Worm (Caenorhabditis elegans) whole organism, young adult: ENCODE measurements around the gene C25H3.3.
"Not testable (repeated sequence)": the region's sequence is repeated elsewhere in the genome, so short reads cannot be mapped to it uniquely, and the experiment has no call there.

Experiments used
- B0261.1 ChIP-seq: sonication (generic microtip); optimal IDR thresholded peaks from 2 replicates; lab custom pipeline; 2016; ENCODE audit warnings: mild to moderate bottlenecking, missing genetic modification characterization, moderate library complexity, missing compliant biosample characterization
- K12H6.12 ChIP-seq: fragments of 200-800 bp; sonication (Bioruptor generic); optimal IDR thresholded peaks from 2 replicates; lab custom pipeline; 2018; ENCODE audit warnings: mild to moderate bottlenecking, missing genetic modification characterization, missing compliant biosample characterization
- Y53G8AR.9 ChIP-seq: fragments of 200-800 bp; sonication (Bioruptor generic); conservative IDR thresholded peaks from 2 replicates; pipeline ENCODE4 v1.3.6; 2022; ENCODE audit warnings: missing genetic modification reagents, missing genetic modification characterization, missing compliant biosample characterization
- ama-1 ChIP-seq, 3 experiments: fragments of 150-350 bp in 1 of 3; sonication (generic microtip) in 2 of 3; optimal IDR thresholded peaks; 2 replicates each; lab custom pipeline; 2014 to 2018; ENCODE audit warnings: missing biosample characterization in 2 of 3, missing genetic modification characterization in 2 of 3, missing genetic modification reagents in 2 of 3
- aptf-3 ChIP-seq: fragments of 200-800 bp; sonication (Bioruptor generic); IDR thresholded peaks from 2 replicates; pipeline ENCODE4 v1.3.6; 2022; ENCODE audit warnings: missing genetic modification characterization, missing compliant biosample characterization
- dox-1 ChIP-seq: fragments of 200-800 bp; sonication (Bioruptor generic); IDR thresholded peaks from 2 replicates; pipeline ENCODE4 v1.3.6; 2022; ENCODE audit warnings: missing genetic modification reagents, missing genetic modification characterization, missing compliant biosample characterization
- efl-1 ChIP-seq: fragments of 150-350 bp; optimal IDR thresholded peaks from 2 replicates; lab custom pipeline; 2014; ENCODE audit warnings: missing biosample characterization, missing genetic modification reagents, missing genetic modification characterization
- egl-44 ChIP-seq: fragments of 200-800 bp; sonication (Bioruptor generic); IDR thresholded peaks from 2 replicates; pipeline ENCODE4 v1.3.6; 2022; ENCODE audit warnings: missing genetic modification reagents, missing genetic modification characterization, missing compliant biosample characterization
- ets-4 ChIP-seq: fragments of 200-800 bp; sonication (Bioruptor generic); optimal IDR thresholded peaks from 2 replicates; lab custom pipeline; 2018; ENCODE audit warnings: mild to moderate bottlenecking, missing genetic modification characterization, missing compliant biosample characterization
- lag-1 ChIP-seq: fragments of 200-800 bp; sonication (Bioruptor generic); IDR thresholded peaks from 2 replicates; pipeline ENCODE4 v1.3.6; 2022; ENCODE audit warnings: missing genetic modification reagents, missing genetic modification characterization, missing compliant biosample characterization
- lin-35 ChIP-seq, 3 experiments: fragments of 150-350 bp in 2 of 3; sonication (generic microtip) in 1 of 3; optimal IDR thresholded peaks; 2 replicates each; lab custom pipeline; 2014 to 2018; ENCODE audit warnings: missing biosample characterization in 3 of 3, missing genetic modification characterization in 3 of 3, missing genetic modification reagents in 3 of 3
- unc-62 ChIP-seq: fragments of 150-350 bp; optimal IDR thresholded peaks from 2 replicates; lab custom pipeline; 2014; ENCODE audit warnings: missing biosample characterization, missing genetic modification reagents, missing genetic modification characterization

ce11 chrII:5692919-5693318 is 1.1 kb upstream of the C25H3.3 start:
- not testable (repeated sequence) for TF ChIP-seq lag-1 (GFP tag; lab: Robert Waterston, UW); Y53G8AR.9 (GFP tag; lab: Robert Waterston, UW); aptf-3 (GFP tag; lab: Robert Waterston, UW); K12H6.12 (tag; lab: Kevin White, UChicago); egl-44 (GFP tag; lab: Robert Waterston, UW); dox-1 (GFP tag; lab: Robert Waterston, UW); ets-4 (GFP tag; lab: Kevin White, UChicago); B0261.1 (tag; lab: Kevin White, UChicago); ama-1 (optimal IDR thresholded peaks at IDR 0.05; lab: Kevin White, UChicago); ama-1 (GFP tag; optimal IDR thresholded peaks at IDR 0.05; lab: Kevin White, UChicago); unc-62 (GFP tag; lab: Kevin White, UChicago); lin-35 (GFP tag; optimal IDR thresholded peaks at IDR 0.05; lab: Kevin White, UChicago); efl-1 (GFP tag; lab: Kevin White, UChicago)
